Worm (Caenorhabditis elegans): ENCODE measurements around the gene vamp-8.

ce11 chrIV:13883922-13884321 is 18.9 kb upstream of the vamp-8 start:
- TF ChIP-seq pes-1 (GFP tag; IDR thresholded peaks at IDR 0.05) (no peak), ama-1 (optimal IDR thresholded peaks at IDR 0.05) (no peak), ceh-36 (tag; optimal IDR thresholded peaks at IDR 0.05) (no peak), tbx-11 (GFP tag; IDR thresholded peaks at IDR 0.05) (no peak)
